Fruit fly (Drosophila melanogaster): ENCODE results near the gene Tengl3.

Tengl3 gene

dm6 chr2L:2251175-2251574, 13.1 kb upstream of the Tengl3 start, which contains the start of gene Ser12:
Gene Ser12 (minus strand): TSS chr2L:2251275.
- TF ChIP-seq CG6276 (GFP tag; optimal IDR thresholded peaks at IDR 0.05), result no peak
- no peak for TF ChIP-seq fd85E (GFP tag; optimal IDR thresholded peaks at IDR 0.05)
- no peak for TF ChIP-seq eg (GFP tag; IDR thresholded peaks at IDR 0.05)
- no peak for TF ChIP-seq OdsH (GFP tag; optimal IDR thresholded peaks at IDR 0.05)
- TF ChIP-seq Gug (GFP tag; IDR thresholded peaks at IDR 0.05), result no peak
- no peak for TF ChIP-seq Ets96B (tag; optimal IDR thresholded peaks at IDR 0.05)
- TF ChIP-seq Hr4 (GFP tag; optimal IDR thresholded peaks at IDR 0.05), result no peak
- no peak for TF ChIP-seq CG10631 (GFP tag; optimal IDR thresholded peaks at IDR 0.05)
- no peak for TF ChIP-seq dsx (GFP tag; optimal IDR thresholded peaks at IDR 0.05; ENCODE audit: poor library complexity, severe bottlenecking)

- peak; percentile 16 for TF ChIP-seq Hr38 (GFP tag; optimal IDR thresholded peaks at IDR 0.05)
- 0 out of 3 replicates have a peak, but pooled peaks have one; percentile 25 for TF ChIP-seq eg (GFP tag; IDR thresholded peaks at IDR 0.05)
- TF ChIP-seq CG10669 (GFP tag; optimal IDR thresholded peaks at IDR 0.05), result peak; percentile 5
- TF ChIP-seq CG10631 (GFP tag; optimal IDR thresholded peaks at IDR 0.05), result peak; percentile 8
- peak; percentile 10 for TF ChIP-seq Hr39 (GFP tag; optimal IDR thresholded peaks at IDR 0.05)
- TF ChIP-seq CG32006 (GFP tag; optimal IDR thresholded peaks at IDR 0.05), result peak; percentile 17
- TF ChIP-seq CG31627 (GFP tag; optimal IDR thresholded peaks at IDR 0.05), result peak; percentile 14
- no peak for TF ChIP-seq CG1621 (tag; optimal IDR thresholded peaks at IDR 0.05)
- TF ChIP-seq Eip75B (GFP tag; optimal IDR thresholded peaks at IDR 0.05), result peak; percentile 9
- 0 out of 3 replicates have a peak, but pooled peaks have one; percentile 20 for TF ChIP-seq CG8119 (GFP tag; IDR thresholded peaks at IDR 0.05)
- TF ChIP-seq pdm3 (GFP tag; optimal IDR thresholded peaks at IDR 0.05), result peak; percentile 22
- no peak for TF ChIP-seq Blimp-1 (GFP tag; optimal IDR thresholded peaks at IDR 0.05)
- peak; percentile 13 for TF ChIP-seq OdsH (GFP tag; optimal IDR thresholded peaks at IDR 0.05)
- TF ChIP-seq fkh (GFP tag; optimal IDR thresholded peaks at IDR 0.05), result no peak
- no peak for TF ChIP-seq Sox15 (GFP tag; optimal IDR thresholded peaks at IDR 0.05)
- no peak for TF ChIP-seq Smox (GFP tag; optimal IDR thresholded peaks at IDR 0.05)
- TF ChIP-seq Sox14 (GFP tag; optimal IDR thresholded peaks at IDR 0.05), result no peak
- TF ChIP-seq acj6 (GFP tag; optimal IDR thresholded peaks at IDR 0.05), result peak; percentile 31
- peak; percentile 21 for TF ChIP-seq Hr4 (GFP tag; optimal IDR thresholded peaks at IDR 0.05)
- peak; percentile 63 for TF ChIP-seq Eip78C (GFP tag)
- no peak for TF ChIP-seq fd85E (GFP tag; optimal IDR thresholded peaks at IDR 0.05)
- peak; percentile 9 for TF ChIP-seq CG6808 (GFP tag; optimal IDR thresholded peaks at IDR 0.05)
- peak; percentile 25 for TF ChIP-seq CG3919 (GFP tag; optimal IDR thresholded peaks at IDR 0.05)
These were observed 11.5 kb upstream of the Tengl3 start for dm6 chr2L:2249578-2249977.

DNA sequence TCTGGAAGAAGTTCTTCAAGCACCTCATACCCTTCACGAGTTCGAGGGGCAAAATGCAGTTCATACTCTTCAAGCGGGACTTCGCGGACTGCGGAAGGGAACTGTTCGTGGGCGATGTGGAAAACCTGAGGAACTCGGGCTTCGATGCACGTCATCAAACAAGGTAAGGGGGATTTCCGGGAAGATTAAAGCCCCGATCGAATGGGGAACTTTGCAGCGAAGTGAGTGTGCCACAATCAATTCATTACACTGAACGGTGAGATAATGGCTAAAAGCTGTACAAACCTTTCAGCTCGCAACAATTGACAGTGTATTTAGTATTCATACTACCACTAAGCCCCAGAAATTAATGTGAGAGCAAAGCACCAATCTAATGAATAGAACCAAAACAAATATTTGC, 4.7 kb upstream of the Tengl3 start:
- no peak for TF ChIP-seq svp (GFP tag)
- no peak for TF ChIP-seq OdsH (GFP tag; optimal IDR thresholded peaks at IDR 0.05)
- TF ChIP-seq CG15336 (GFP tag; IDR thresholded peaks at IDR 0.05), result no peak
- TF ChIP-seq cyc (GFP tag; optimal IDR thresholded peaks at IDR 0.05), result no peak
- no peak for TF ChIP-seq CG34406 (GFP tag; optimal IDR thresholded peaks at IDR 0.05)
- TF ChIP-seq spab (GFP tag; optimal IDR thresholded peaks at IDR 0.05), result no peak
- TF ChIP-seq CG6163 (GFP tag; IDR thresholded peaks at IDR 0.05), result no peak
- no peak for TF ChIP-seq dac (GFP tag; optimal IDR thresholded peaks at IDR 0.05)
- no peak for TF ChIP-seq CG7368 (GFP tag; optimal IDR thresholded peaks at IDR 0.05)
- no peak for TF ChIP-seq CG8119 (GFP tag; IDR thresholded peaks at IDR 0.05)
- no peak for TF ChIP-seq Eip78C (GFP tag)

dm6 chr2L:2242139-2242538, 4.1 kb upstream of the Tengl3 start, which contains the start of gene CG4267:
Gene CG4267 (plus strand): TSS chr2L:2242378.
- peak; percentile 93 for TF ChIP-seq svp (GFP tag)
- TF ChIP-seq CG6163 (GFP tag; IDR thresholded peaks at IDR 0.05), result peak; percentile 44; the same call in 1 of the 3 replicates
- TF ChIP-seq OdsH (GFP tag; optimal IDR thresholded peaks at IDR 0.05), result no peak
- peak; percentile 64 for TF ChIP-seq Eip78C (GFP tag)
- TF ChIP-seq eg (GFP tag; IDR thresholded peaks at IDR 0.05), result 0 out of 3 replicates have a peak, but pooled peaks have one; percentile 25

Measured in whole organism, prepupa.